Worm (Caenorhabditis elegans): ENCODE results near the gene kel-10.
A peak's percentile ranks its signal among the peaks of the same experiment; 100 is the strongest.

Gene kel-10

ce11 chrIII:10123586-10124233 lies 22.5 kb upstream of the kel-10 start, which contains the start of gene ttll-4:
Gene ttll-4, plus strand, starts transcription at chrIII:10124183.
- TF ChIP-seq fax-1 (tag; optimal IDR thresholded peaks at IDR 0.05) (peak; percentile 79), ztf-16 (tag; optimal IDR thresholded peaks at IDR 0.05) (no peak), dmd-4 (tag; optimal IDR thresholded peaks at IDR 0.05; ENCODE audit: borderline replicate concordance) (peak; percentile 79), fkh-6 (tag; optimal IDR thresholded peaks at IDR 0.05) (peak; percentile 71), rnt-1 (tag; optimal IDR thresholded peaks at IDR 0.05) (peak; percentile 91), hlh-13 (GFP tag; optimal IDR thresholded peaks at IDR 0.05) (no peak), pros-1 (tag; optimal IDR thresholded peaks at IDR 0.05) (no peak), ceh-2 (tag; optimal IDR thresholded peaks at IDR 0.05) (peak; percentile 85), ceh-18 (tag; optimal IDR thresholded peaks at IDR 0.05) (peak; percentile 77), ets-4 (tag; optimal IDR thresholded peaks at IDR 0.05) (peak; percentile 63), ceh-34 (tag; optimal IDR thresholded peaks at IDR 0.05) (peak; percentile 78), lim-6 (tag; optimal IDR thresholded peaks at IDR 0.05) (peak; percentile 59), lin-11 (tag; optimal IDR thresholded peaks at IDR 0.05) (no peak), T23F11.4 (GFP tag; optimal IDR thresholded peaks at IDR 0.05) (no peak), ceh-48 (tag; optimal IDR thresholded peaks at IDR 0.05) (peak; percentile 21), elt-4 (tag; optimal IDR thresholded peaks at IDR 0.05) (no peak), zip-5 (tag; optimal IDR thresholded peaks at IDR 0.05) (peak; percentile 51), pax-1 (tag; optimal IDR thresholded peaks at IDR 0.05) (no peak), npax-4 (tag; optimal IDR thresholded peaks at IDR 0.05) (no peak), hlh-8 (tag; optimal IDR thresholded peaks at IDR 0.05) (peak; percentile 71), pqm-1 (tag; optimal IDR thresholded peaks at IDR 0.05) (peak; percentile 12), ceh-31 (tag; optimal IDR thresholded peaks at IDR 0.05) (peak; percentile 96), sdc-2 (tag; optimal IDR thresholded peaks at IDR 0.05) (peak; percentile 26), mec-3 (tag; optimal IDR thresholded peaks at IDR 0.05; ENCODE audit: borderline replicate concordance) (peak; percentile 79), pha-2 (tag; optimal IDR thresholded peaks at IDR 0.05) (no peak), ama-1 (optimal IDR thresholded peaks at IDR 0.05) (no peak), ceh-45 (GFP tag; IDR thresholded peaks at IDR 0.05) (no peak), sox-2 (GFP tag; IDR thresholded peaks at IDR 0.05) (no peak), ceh-6 (GFP tag; optimal IDR thresholded peaks at IDR 0.05) (peak; percentile 17), ceh-24 (tag; optimal IDR thresholded peaks at IDR 0.05) (no peak), nhr-232 (tag; optimal IDR thresholded peaks at IDR 0.05) (no peak), K09A11.1 (tag; optimal IDR thresholded peaks at IDR 0.05; ENCODE audit: insufficient read depth) (no peak), ceh-30 (tag; optimal IDR thresholded peaks at IDR 0.05) (no peak), ceh-22 (tag; optimal IDR thresholded peaks at IDR 0.05) (no peak), unc-86 (tag; optimal IDR thresholded peaks at IDR 0.05) (peak; percentile 58), che-1 (tag; optimal IDR thresholded peaks at IDR 0.05) (no peak), Y22D7AL.16 (tag; optimal IDR thresholded peaks at IDR 0.05) (no peak), syd-9 (tag; optimal IDR thresholded peaks at IDR 0.05) (peak; percentile 6), sox-4 (tag; optimal IDR thresholded peaks at IDR 0.05) (no peak), tbx-7 (tag; optimal IDR thresholded peaks at IDR 0.05) (peak; percentile 76), C08G9.2 (tag; optimal IDR thresholded peaks at IDR 0.05) (peak; percentile 86), unc-42 (tag; optimal IDR thresholded peaks at IDR 0.05) (peak; percentile 89), F13H6.1 (tag; optimal IDR thresholded peaks at IDR 0.05) (peak; percentile 47), pat-9 (tag; optimal IDR thresholded peaks at IDR 0.05) (no peak), ceh-19 (GFP tag; optimal IDR thresholded peaks at IDR 0.05) (peak; percentile 15), nfya-1 (tag; optimal IDR thresholded peaks at IDR 0.05) (peak; percentile 15), tbx-2 (tag; optimal IDR thresholded peaks at IDR 0.05) (peak; percentile 91), hlh-6 (tag; optimal IDR thresholded peaks at IDR 0.05) (no peak), fkh-10 (GFP tag; optimal IDR thresholded peaks at IDR 0.05) (no peak), pag-3 (tag; optimal IDR thresholded peaks at IDR 0.05; ENCODE audit: borderline replicate concordance) (peak; percentile 78), madf-2 (tag; optimal IDR thresholded peaks at IDR 0.05) (peak; percentile 27), nhr-11 (tag; optimal IDR thresholded peaks at IDR 0.05) (no peak), ttx-3 (tag; optimal IDR thresholded peaks at IDR 0.05) (peak; percentile 4)
